Worm (Caenorhabditis elegans): ENCODE results near the gene F38C2.7.

The F38C2.7 gene

ce11 chrIV:16236827-16237226 lies 40.4 kb downstream of the F38C2.7 start:
- no peak for TF ChIP-seq pqm-1 (tag; optimal IDR thresholded peaks at IDR 0.05)
- no peak for TF ChIP-seq fos-1 (tag; optimal IDR thresholded peaks at IDR 0.05)
- no peak for TF ChIP-seq elt-3 (tag; optimal IDR thresholded peaks at IDR 0.05)
- TF ChIP-seq nhr-25 (tag; optimal IDR thresholded peaks at IDR 0.05), result no peak
- TF ChIP-seq nhr-23 (tag; optimal IDR thresholded peaks at IDR 0.05), result no peak
- TF ChIP-seq lin-39 (tag; optimal IDR thresholded peaks at IDR 0.05), result no peak
- no peak for TF ChIP-seq nhr-28 (tag; optimal IDR thresholded peaks at IDR 0.05)
- TF ChIP-seq aly-2 (tag; optimal IDR thresholded peaks at IDR 0.05), result no peak
- no peak for TF ChIP-seq nhr-76 (tag; optimal IDR thresholded peaks at IDR 0.05)
- no peak for TF ChIP-seq jun-1 (tag; optimal IDR thresholded peaks at IDR 0.05)

DNA sequence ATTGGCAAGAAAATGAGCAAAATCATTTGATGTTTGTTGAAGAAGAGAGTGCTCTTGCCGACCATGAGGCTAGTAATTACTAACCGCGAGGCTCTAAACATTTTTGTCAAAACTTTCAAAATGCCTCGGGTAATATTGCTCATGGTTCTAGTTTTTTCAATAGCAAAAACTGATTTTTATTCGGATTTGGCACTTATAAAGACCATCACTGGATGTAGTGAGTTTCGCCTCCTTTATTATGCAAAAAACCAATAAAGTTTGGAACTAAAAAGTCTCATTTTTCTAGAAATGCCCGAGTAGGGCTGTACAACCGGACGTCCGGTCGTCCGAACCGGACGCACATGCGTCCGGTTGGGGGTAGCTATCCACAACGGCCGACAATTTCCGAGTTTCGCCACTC lies 44.2 kb downstream of the F38C2.7 start, which contains the start of the genes hpa-1 and irld-39:
hpa-1 (minus strand) TSS at position 101 of the 400 bp plus-strand sequence.
irld-39 (plus strand) TSS at position 121 of the 400 bp plus-strand sequence.
- TF ChIP-seq skn-1 (tag; optimal IDR thresholded peaks at IDR 0.05) (no peak), nhr-12 (tag; optimal IDR thresholded peaks at IDR 0.05) (no peak), ceh-28 (tag; optimal IDR thresholded peaks at IDR 0.05) (no peak), aly-2 (tag; optimal IDR thresholded peaks at IDR 0.05) (no peak), daf-12 (tag; optimal IDR thresholded peaks at IDR 0.05) (no peak), ama-1 (optimal IDR thresholded peaks at IDR 0.05) (no peak), elt-3 (tag; optimal IDR thresholded peaks at IDR 0.05) (no peak), elt-2 (tag; optimal IDR thresholded peaks at IDR 0.05) (no peak), ceh-82 (tag; optimal IDR thresholded peaks at IDR 0.05) (no peak), fos-1 (tag; optimal IDR thresholded peaks at IDR 0.05) (no peak), unc-62 (GFP tag; optimal IDR thresholded peaks at IDR 0.05) (no peak), tbx-2 (tag; optimal IDR thresholded peaks at IDR 0.05) (no peak), unc-39 (tag; optimal IDR thresholded peaks at IDR 0.05) (no peak), eor-1 (tag; optimal IDR thresholded peaks at IDR 0.05) (no peak), nhr-28 (tag; optimal IDR thresholded peaks at IDR 0.05) (no peak)

DNA sequence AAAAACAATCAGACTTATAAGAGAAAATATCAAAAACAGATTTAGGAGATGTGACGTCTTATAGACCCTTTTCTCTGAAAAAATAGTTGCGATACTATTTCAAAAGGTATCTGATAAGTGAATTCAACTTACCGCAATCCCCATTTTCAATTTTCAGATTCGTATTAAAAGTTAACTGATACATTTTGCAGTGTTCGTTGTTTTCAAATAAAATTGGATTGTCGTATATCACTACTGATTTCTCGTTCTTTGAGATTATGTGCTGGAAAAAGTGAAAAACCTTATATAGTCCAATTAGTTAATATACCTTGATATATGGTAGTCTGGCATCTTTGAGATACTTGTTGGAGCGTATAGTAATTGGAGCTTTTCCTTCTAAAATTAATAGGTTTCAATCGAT lies 46.7 kb downstream of the F38C2.7 start:
- TF ChIP-seq nhr-11 (tag; optimal IDR thresholded peaks at IDR 0.05) (no peak), fkh-2 (tag; optimal IDR thresholded peaks at IDR 0.05) (no peak), jun-1 (tag; optimal IDR thresholded peaks at IDR 0.05) (no peak), pha-4 (tag; optimal IDR thresholded peaks at IDR 0.05) (no peak), ztf-4 (tag; optimal IDR thresholded peaks at IDR 0.05) (no peak), ZK546.5 (tag; optimal IDR thresholded peaks at IDR 0.05) (no peak), nhr-28 (tag; optimal IDR thresholded peaks at IDR 0.05) (no peak), fos-1 (tag; optimal IDR thresholded peaks at IDR 0.05) (no peak), snpc-4 (tag; optimal IDR thresholded peaks at IDR 0.05) (no peak), lin-15B (tag; optimal IDR thresholded peaks at IDR 0.05) (no peak), ceh-82 (tag; optimal IDR thresholded peaks at IDR 0.05) (no peak), skn-1 (tag; optimal IDR thresholded peaks at IDR 0.05) (no peak), daf-12 (tag; optimal IDR thresholded peaks at IDR 0.05) (no peak), tbx-2 (tag; optimal IDR thresholded peaks at IDR 0.05) (no peak), eor-1 (tag; optimal IDR thresholded peaks at IDR 0.05) (no peak)
